Worm (Caenorhabditis elegans): ENCODE measurements around the gene R07E5.7.

DNA sequence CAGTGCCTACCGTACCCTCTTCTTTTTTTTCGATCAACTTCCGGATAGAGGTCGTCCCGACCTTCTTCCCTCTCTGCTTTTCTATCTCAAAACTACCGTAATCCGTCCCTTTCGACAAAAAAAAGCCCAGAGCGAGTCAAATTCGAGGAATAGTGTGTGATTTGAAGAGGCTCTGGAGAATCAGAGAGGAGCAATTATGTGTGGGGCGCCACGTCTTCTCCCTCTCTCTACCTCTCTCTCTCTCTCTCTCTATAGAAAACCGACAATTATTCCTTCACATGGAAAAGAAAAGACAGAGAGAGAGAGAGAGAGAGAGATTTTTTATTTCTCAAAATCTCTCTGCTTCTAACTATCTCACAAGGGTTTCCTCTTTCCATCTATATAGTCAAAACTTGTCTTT is 37.6 kb upstream of the R07E5.7 start:
- TF ChIP-seq lin-13 (tag; optimal IDR thresholded peaks at IDR 0.05) (no peak), lsy-2 (tag; optimal IDR thresholded peaks at IDR 0.05) (peak; percentile 51)
